Worm (Caenorhabditis elegans): ENCODE measurements around the gene oct-2.

DNA sequence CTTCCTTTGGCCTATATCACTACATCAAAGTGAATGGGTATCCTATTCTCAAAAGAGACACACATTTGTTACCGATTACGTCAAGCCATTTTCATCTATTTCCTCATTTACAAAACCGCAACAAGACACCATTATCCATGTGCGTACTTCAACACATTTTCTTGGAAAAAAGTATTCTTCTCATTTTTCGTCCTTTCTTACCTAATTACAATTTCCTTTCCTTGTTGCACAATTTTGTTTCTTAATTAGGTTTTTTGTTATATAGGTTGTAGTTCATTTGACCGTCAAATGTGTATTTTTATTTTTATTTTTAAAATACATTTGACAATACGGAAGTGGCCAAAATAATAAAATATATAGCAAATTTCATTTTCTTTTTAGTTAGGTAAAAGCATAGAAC lies 37.1 kb downstream of the oct-2 start:
- TF ChIP-seq egl-27 (tag; optimal IDR thresholded peaks at IDR 0.05) (no peak), nhr-237 (tag; optimal IDR thresholded peaks at IDR 0.05) (no peak), ceh-82 (tag; optimal IDR thresholded peaks at IDR 0.05) (no peak), unc-62 (GFP tag; optimal IDR thresholded peaks at IDR 0.05) (no peak), skn-1 (tag; optimal IDR thresholded peaks at IDR 0.05) (no peak), hmg-11 (tag; optimal IDR thresholded peaks at IDR 0.05) (no peak), nhr-28 (tag; optimal IDR thresholded peaks at IDR 0.05) (no peak), aly-2 (tag; optimal IDR thresholded peaks at IDR 0.05) (no peak), lsy-12 (tag; optimal IDR thresholded peaks at IDR 0.05) (no peak), nhr-12 (tag; optimal IDR thresholded peaks at IDR 0.05) (no peak)
